Fruit fly (Drosophila melanogaster) whole organism, embryonic: ENCODE measurements around the gene Pss.

Experiments
- ATbp ChIP-seq: fragments of 200-800 bp; sonication (Bioruptor generic); optimal IDR thresholded peaks from 2 replicates; lab custom pipeline; 2017; ENCODE audit warnings: missing biosample characterization, mild to moderate bottlenecking, missing genetic modification characterization, missing genetic modification reagents
- Abd-B ChIP-seq: fragments of 200-800 bp; sonication (Bioruptor generic); optimal IDR thresholded peaks from 2 replicates; lab custom pipeline; 2018; ENCODE audit warnings: missing biosample characterization, mild to moderate bottlenecking, missing genetic modification characterization, moderate library complexity
- Asciz ChIP-seq: fragments of 200-800 bp; sonication (Bioruptor generic); optimal IDR thresholded peaks from 2 replicates; lab custom pipeline; 2017; ENCODE audit warnings: missing biosample characterization, mild to moderate bottlenecking, missing genetic modification characterization, missing genetic modification reagents
- B-H2 ChIP-seq: fragments of 200-800 bp; sonication (Bioruptor generic); optimal IDR thresholded peaks from 2 replicates; lab custom pipeline; 2018; ENCODE audit warnings: missing biosample characterization, mild to moderate bottlenecking, missing genetic modification characterization
- Bteb2 ChIP-seq: fragments of 200-800 bp; sonication (Bioruptor generic); optimal IDR thresholded peaks from 2 replicates; lab custom pipeline; 2016; ENCODE audit warnings: missing biosample characterization, missing genetic modification characterization
- CG11456 ChIP-seq: fragments of 200-800 bp; sonication (Bioruptor generic); IDR thresholded peaks from 3 replicates; pipeline ENCODE4 v1.3.6; 2022; ENCODE audit warnings: missing biosample characterization, missing genetic modification characterization
- CG11695 ChIP-seq: fragments of 200-800 bp; sonication (Bioruptor generic); IDR thresholded peaks from 3 replicates; pipeline ENCODE4 v1.3.6; 2022; ENCODE audit warnings: missing biosample characterization, missing genetic modification characterization
- CG11696 ChIP-seq: fragments of 200-800 bp; sonication (Bioruptor generic); IDR thresholded peaks from 2 replicates; pipeline ENCODE4 v1.3.6; 2022; ENCODE audit warnings: missing biosample characterization, missing genetic modification characterization
- CG13775 ChIP-seq: fragments of 200-800 bp; sonication (Bioruptor generic); optimal IDR thresholded peaks from 3 replicates; lab custom pipeline; 2017; ENCODE audit warnings: missing biosample characterization, mild to moderate bottlenecking, missing genetic modification characterization
- CG18764 ChIP-seq: fragments of 200-800 bp; sonication (Bioruptor generic); optimal IDR thresholded peaks from 3 replicates; lab custom pipeline; 2016; ENCODE audit warnings: missing biosample characterization, missing genetic modification characterization
- CG30020 ChIP-seq: fragments of 200-800 bp; optimal IDR thresholded peaks from 2 replicates; lab custom pipeline; 2019; ENCODE audit warnings: missing biosample characterization, mild to moderate bottlenecking, missing genetic modification characterization, moderate library complexity
- CG31441 ChIP-seq: fragments of 200-800 bp; sonication (Bioruptor generic); IDR thresholded peaks from 2 replicates; pipeline ENCODE4 v1.3.6; 2022; ENCODE audit warnings: missing biosample characterization, missing genetic modification characterization
- CG4820 ChIP-seq: fragments of 200-800 bp; sonication (Bioruptor generic); optimal IDR thresholded peaks from 3 replicates; lab custom pipeline; 2016; ENCODE audit warnings: missing biosample characterization, missing genetic modification characterization
- CG4854 ChIP-seq: fragments of 200-800 bp; sonication (Bioruptor generic); optimal IDR thresholded peaks from 2 replicates; lab custom pipeline; 2016; ENCODE audit warnings: missing biosample characterization, missing genetic modification characterization, inconsistent platforms
- CG6654 ChIP-seq: fragments of 200-800 bp; sonication (Bioruptor generic); optimal IDR thresholded peaks from 2 replicates; lab custom pipeline; 2017; ENCODE audit warnings: missing biosample characterization, mild to moderate bottlenecking, missing genetic modification characterization
- CG6689 ChIP-seq: fragments of 200-800 bp; sonication (Bioruptor generic); IDR thresholded peaks from 2 replicates; pipeline ENCODE4 v1.3.6; 2022; ENCODE audit warnings: missing biosample characterization, missing genetic modification characterization
- CG7271 ChIP-seq: fragments of 200-800 bp; sonication (Bioruptor generic); optimal IDR thresholded peaks from 2 replicates; lab custom pipeline; 2018; ENCODE audit warnings: missing biosample characterization, mild to moderate bottlenecking, missing genetic modification characterization, moderate library complexity
- CG7786 ChIP-seq: fragments of 200-800 bp; sonication (Bioruptor generic); optimal IDR thresholded peaks from 2 replicates; lab custom pipeline; 2016; ENCODE audit warnings: missing biosample characterization, missing genetic modification characterization
- CG9797 ChIP-seq: fragments of 200-800 bp; sonication (Bioruptor generic); optimal IDR thresholded peaks from 3 replicates; lab custom pipeline; 2018; ENCODE audit warnings: missing biosample characterization, mild to moderate bottlenecking, missing genetic modification characterization
- Chrac-16 ChIP-seq: fragments of 200-800 bp; sonication (Bioruptor generic); optimal IDR thresholded peaks from 3 replicates; lab custom pipeline; 2016; ENCODE audit warnings: missing biosample characterization, missing genetic modification characterization
- CoRest ChIP-seq: fragments of 200-800 bp; sonication (Bioruptor generic); optimal IDR thresholded peaks from 3 replicates; lab custom pipeline; 2018; ENCODE audit warnings: missing biosample characterization, mild to moderate bottlenecking, missing genetic modification characterization, moderate library complexity
- Dll ChIP-seq: fragments of 200-800 bp; sonication (Bioruptor generic); IDR thresholded peaks from 4 replicates; pipeline ENCODE4 v1.3.6; 2022; ENCODE audit warnings: missing biosample characterization, missing genetic modification characterization; ENCODE audit not compliant: partially characterized antibody
- E2f1 ChIP-seq: fragments of 200-800 bp; sonication (Bioruptor generic); IDR thresholded peaks from 2 replicates; pipeline ENCODE4 v1.3.6; 2022; ENCODE audit warnings: missing biosample characterization, missing genetic modification characterization
- Eip74EF ChIP-seq, 2 experiments: fragments of 200-800 bp in 1 of 2; fragments of >200 bp in 1 of 2; sonication (Bioruptor generic) in 1 of 2; optimal IDR thresholded peaks; 2 replicates each; lab custom pipeline; 2017 to 2019; ENCODE audit warnings: missing biosample characterization in 2 of 2, missing genetic modification characterization in 2 of 2, mild to moderate bottlenecking in 1 of 2, moderate library complexity in 1 of 2
- Gsc ChIP-seq: fragments of 200-800 bp; sonication (Bioruptor generic); IDR thresholded peaks from 2 replicates; pipeline ENCODE4 v1.3.6; 2022; ENCODE audit warnings: missing biosample characterization, missing genetic modification characterization
- HLH4C ChIP-seq: fragments of 200-800 bp; sonication (Bioruptor generic); IDR thresholded peaks from 3 replicates; pipeline ENCODE4 v1.3.6; 2022; ENCODE audit warnings: missing biosample characterization, missing genetic modification characterization; ENCODE audit not compliant: partially characterized antibody
- Hmx ChIP-seq: fragments of 200-800 bp; sonication (Bioruptor generic); optimal IDR thresholded peaks from 2 replicates; lab custom pipeline; 2016; ENCODE audit warnings: missing biosample characterization, missing genetic modification characterization
- Lhr ChIP-seq: fragments of 200-800 bp; sonication (Bioruptor generic); optimal IDR thresholded peaks from 3 replicates; lab custom pipeline; 2017; ENCODE audit warnings: mild to moderate bottlenecking, missing biosample characterization, missing genetic modification reagents, missing genetic modification characterization
- Optix ChIP-seq: fragments of 200-800 bp; sonication (Bioruptor generic); IDR thresholded peaks from 3 replicates; pipeline ENCODE4 v1.3.6; 2022; ENCODE audit warnings: missing biosample characterization, missing genetic modification characterization
- Ssrp ChIP-seq: fragments of 200-800 bp; sonication (Bioruptor generic); optimal IDR thresholded peaks from 2 replicates; lab custom pipeline; 2018; ENCODE audit warnings: missing biosample characterization, mild to moderate bottlenecking, missing genetic modification characterization, moderate library complexity
- Usf ChIP-seq: fragments of 200-800 bp; sonication (Bioruptor generic); optimal IDR thresholded peaks from 2 replicates; lab custom pipeline; 2017; ENCODE audit warnings: missing genotype, missing biosample characterization, missing genetic modification characterization
- Xbp1 ChIP-seq: fragments of 200-800 bp; sonication (Bioruptor generic); optimal IDR thresholded peaks from 3 replicates; lab custom pipeline; 2016; ENCODE audit warnings: missing biosample characterization, mild to moderate bottlenecking, missing genetic modification characterization
- dan ChIP-seq: fragments of 200-800 bp; sonication (Bioruptor generic); IDR thresholded peaks from 2 replicates; pipeline ENCODE4 v1.3.6; 2022; ENCODE audit warnings: missing biosample characterization, missing genetic modification characterization
- disco-r ChIP-seq: fragments of 200-800 bp; sonication (Bioruptor generic); optimal IDR thresholded peaks from 2 replicates; lab custom pipeline; 2016; ENCODE audit warnings: missing biosample characterization, missing genetic modification characterization
- dmrt99B ChIP-seq: fragments of 200-800 bp; sonication (Bioruptor generic); optimal IDR thresholded peaks from 2 replicates; lab custom pipeline; 2018; ENCODE audit warnings: missing biosample characterization, mild to moderate bottlenecking, missing genetic modification characterization, moderate library complexity
- eyg ChIP-seq: fragments of 200-800 bp; sonication (Bioruptor generic); optimal IDR thresholded peaks from 3 replicates; lab custom pipeline; 2016; ENCODE audit warnings: missing biosample characterization, missing genetic modification characterization
- fd64A ChIP-seq: fragments of 200-800 bp; sonication (Bioruptor generic); optimal IDR thresholded peaks from 3 replicates; lab custom pipeline; 2018; ENCODE audit warnings: missing biosample characterization, mild to moderate bottlenecking, missing genetic modification characterization
- jing ChIP-seq: fragments of 200-800 bp; sonication (Bioruptor generic); optimal IDR thresholded peaks from 2 replicates; lab custom pipeline; 2018; ENCODE audit warnings: missing biosample characterization, mild to moderate bottlenecking, missing genetic modification characterization
- kay ChIP-seq: fragments of 200-800 bp; sonication (Bioruptor generic); optimal IDR thresholded peaks from 2 replicates; lab custom pipeline; 2016; ENCODE audit warnings: missing biosample characterization, missing genetic modification characterization
- kni ChIP-seq: fragments of 200-800 bp; sonication (Bioruptor generic); optimal IDR thresholded peaks from 3 replicates; lab custom pipeline; 2017; ENCODE audit warnings: mild to moderate bottlenecking, missing biosample characterization, missing genetic modification reagents, missing genetic modification characterization
- lbe ChIP-seq: fragments of 200-800 bp; sonication (Bioruptor generic); optimal IDR thresholded peaks from 2 replicates; lab custom pipeline; 2016; ENCODE audit warnings: missing biosample characterization, mild to moderate bottlenecking, missing genetic modification characterization
- otp ChIP-seq: fragments of 200-800 bp; sonication (Bioruptor generic); IDR thresholded peaks from 3 replicates; pipeline ENCODE4, ENCODE4 v1.3.6; 2022; ENCODE audit warnings: missing biosample characterization, missing genetic modification characterization
- psq ChIP-seq: fragments of 200-800 bp; sonication (Bioruptor generic); optimal IDR thresholded peaks from 2 replicates; lab custom pipeline; 2017; ENCODE audit warnings: missing biosample characterization, missing genetic modification characterization
- repo ChIP-seq: fragments of 200-800 bp; sonication (Bioruptor generic); optimal IDR thresholded peaks from 2 replicates; lab custom pipeline; 2016; ENCODE audit warnings: missing biosample characterization, missing genetic modification characterization
- run ChIP-seq: fragments of 200-800 bp; sonication (Bioruptor generic); optimal IDR thresholded peaks from 3 replicates; lab custom pipeline; 2018; ENCODE audit warnings: missing biosample characterization, mild to moderate bottlenecking, missing genetic modification characterization
- sd ChIP-seq: fragments of 200-800 bp; sonication (Bioruptor generic); optimal IDR thresholded peaks from 3 replicates; lab custom pipeline; 2018; ENCODE audit warnings: missing biosample characterization, mild to moderate bottlenecking, missing genetic modification characterization, moderate library complexity
- sens-2 ChIP-seq: fragments of 200-800 bp; sonication (Bioruptor generic); IDR thresholded peaks from 2 replicates; pipeline ENCODE4 v1.3.6; 2022; ENCODE audit warnings: missing biosample characterization, missing genetic modification characterization
- sisA ChIP-seq: fragments of 200-800 bp; sonication (Bioruptor generic); IDR thresholded peaks from 2 replicates; pipeline ENCODE4 v1.3.6; 2022; ENCODE audit warnings: missing biosample characterization, missing genetic modification characterization
- ssp ChIP-seq: fragments of 200-800 bp; sonication (Bioruptor generic); IDR thresholded peaks from 2 replicates; pipeline ENCODE4 v1.3.6; 2022; ENCODE audit warnings: missing biosample characterization, missing genetic modification characterization
- yki ChIP-seq: fragments of >200 bp; optimal IDR thresholded peaks from 3 replicates; lab custom pipeline; 2018

Pss gene

dm6 chr3L:20508136-20508635, 17.8 kb downstream of the Pss start (continued):
- TF ChIP-seq repo (GFP tag; lab: Kevin White, UChicago) (peak; percentile 79), ATbp (GFP tag; lab: Kevin White, UChicago) (peak; percentile 72), CoRest (tag; lab: Kevin White, UChicago) (peak; percentile 95), CG11695 (GFP tag; lab: Robert Waterston, UW) (peak; percentile 93), kay (GFP tag; lab: Kevin White, UChicago) (peak; percentile 95), psq (peak; percentile 57), Usf (GFP tag; lab: Kevin White, UChicago) (peak; percentile 94), Ssrp (tag; lab: Kevin White, UChicago) (peak; percentile 84), CG6689 (peak; percentile 94), Chrac-16 (GFP tag; lab: Kevin White, UChicago) (peak; percentile 93), CG6654 (GFP tag; lab: Kevin White, UChicago) (peak; percentile 75), Hmx (GFP tag; lab: Kevin White, UChicago) (peak; percentile 87), dan (peak; percentile 78), jing (GFP tag; lab: Kevin White, UChicago) (peak; percentile 80), run (tag; lab: Kevin White, UChicago) (peak; percentile 73), CG4854 (GFP tag; lab: Kevin White, UChicago) (peak; percentile 86), CG30020 (tag; lab: Kevin White, UChicago) (peak; percentile 49), kni (GFP tag; lab: Kevin White, UChicago) (peak; percentile 63), Lhr (GFP tag; lab: Kevin White, UChicago) (peak; percentile 37), yki (lab: Kevin White, UChicago) (no peak), Gsc (no peak), sisA (GFP tag; lab: Robert Waterston, UW) (peak; percentile 90), E2f1 (peak; percentile 91), CG9797 (GFP tag; lab: Kevin White, UChicago) (peak; percentile 2), Abd-B (GFP tag; lab: Kevin White, UChicago) (peak; percentile 96), Asciz (peak; percentile 81), HLH4C (GFP tag; lab: Robert Waterston, UW) (0 out of 3 replicates have a peak, but pooled peaks have one; percentile 30), CG18764 (GFP tag; lab: Kevin White, UChicago) (peak; percentile 74), CG7271 (tag; lab: Kevin White, UChicago) (peak; percentile 1), Optix (GFP tag; lab: Robert Waterston, UW) (peak; percentile 54; the same call in 1 of the 3 replicates), ssp (GFP tag; lab: Robert Waterston, UW) (peak; percentile 86), CG4820 (GFP tag; lab: Kevin White, UChicago) (peak; percentile 90), fd64A (GFP tag; lab: Kevin White, UChicago) (peak; percentile 58), Xbp1 (GFP tag; lab: Kevin White, UChicago) (peak; percentile 93), Bteb2 (peak; percentile 91), B-H2 (GFP tag; lab: Kevin White, UChicago) (peak; percentile 96), CG31441 (GFP tag; lab: Robert Waterston, UW) (peak; percentile 87), CG11456 (GFP tag; lab: Robert Waterston, UW) (peak; percentile 97), Dll (GFP tag; lab: Robert Waterston, UW) (0 out of 4 replicates have a peak, but pooled peaks have one; percentile 14), lbe (GFP tag; lab: Kevin White, UChicago) (peak; percentile 81), CG11696 (GFP tag; lab: Robert Waterston, UW) (peak; percentile 74), otp (GFP tag; lab: Robert Waterston, UW) (peak; percentile 85; the same call in 2 of the 3 replicates), dmrt99B (tag; lab: Kevin White, UChicago) (peak; percentile 93), sd (tag; lab: Kevin White, UChicago) (peak; percentile 92), Eip74EF (GFP tag; optimal IDR thresholded peaks at IDR 0.05; lab: Kevin White, UChicago) (peak in 1 of 2 experiments; percentile 85), eyg (GFP tag; lab: Kevin White, UChicago) (peak; percentile 82), sens-2 (GFP tag; lab: Robert Waterston, UW) (peak; percentile 79), CG7786 (GFP tag; lab: Kevin White, UChicago) (peak; percentile 94), CG13775 (peak; percentile 89), disco-r (GFP tag; lab: Kevin White, UChicago) (peak; percentile 84)
